Fruit fly (Drosophila melanogaster): ENCODE measurements around the gene Ptx1.

DNA sequence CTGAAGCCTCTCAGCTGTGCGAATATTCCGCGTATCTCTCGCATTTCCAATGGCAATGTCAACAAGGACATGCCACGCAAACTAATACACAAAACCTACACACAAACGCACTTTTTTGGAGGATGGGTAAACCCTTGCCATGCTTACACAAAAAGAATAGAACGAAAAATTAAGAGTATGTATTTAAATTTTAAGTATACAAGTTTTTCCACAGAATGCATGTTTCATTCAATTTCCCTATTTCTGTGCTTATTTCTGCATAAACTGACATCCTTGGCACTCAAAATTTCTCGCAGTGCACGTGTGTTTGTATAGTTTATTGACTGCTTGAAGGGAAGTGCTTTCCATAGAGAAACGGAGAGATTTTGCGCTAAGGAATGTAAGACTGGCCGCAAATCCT lies 2.7 kb upstream of the Ptx1 start:
- no peak for TF ChIP-seq CG8301 (tag; optimal IDR thresholded peaks at IDR 0.05)
- TF ChIP-seq CG14655 (GFP tag; optimal IDR thresholded peaks at IDR 0.05), result no peak
- no peak for TF ChIP-seq fd96Ca (GFP tag; IDR thresholded peaks at IDR 0.05)
- no peak for TF ChIP-seq EcR (GFP tag; optimal IDR thresholded peaks at IDR 0.05)
- no peak for TF ChIP-seq Snoo (tag; optimal IDR thresholded peaks at IDR 0.05)
- TF ChIP-seq CG12605 (GFP tag; IDR thresholded peaks at IDR 0.05), result no peak
- no peak for TF ChIP-seq D1 (tag; optimal IDR thresholded peaks at IDR 0.05)
- TF ChIP-seq gl (tag; optimal IDR thresholded peaks at IDR 0.05), result no peak
- no peak for TF ChIP-seq CG34367 (tag; optimal IDR thresholded peaks at IDR 0.05)
- TF ChIP-seq rn (GFP tag; IDR thresholded peaks at IDR 0.05), result no peak

All from whole organism, pupa.